Worm (Caenorhabditis elegans): ENCODE data around the gene gos-28.

DNA sequence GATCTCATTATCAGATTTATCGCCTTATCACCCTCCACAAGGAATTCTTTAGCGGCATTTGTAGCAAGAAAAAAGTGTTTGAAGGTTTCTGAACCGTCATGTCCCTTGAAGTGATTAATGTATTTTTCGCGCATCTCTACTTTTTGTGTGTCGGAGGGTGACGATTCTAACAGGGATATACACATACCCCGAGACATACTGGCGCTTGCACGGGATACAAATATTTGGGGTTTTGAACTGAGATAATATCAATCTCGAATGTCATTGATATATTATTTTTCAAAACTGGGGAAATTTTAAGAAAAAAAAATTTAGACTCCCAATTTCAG lies 43.4 kb downstream of the gos-28 start:
- no peak for TF ChIP-seq him-1 (tag; optimal IDR thresholded peaks at IDR 0.05)
- TF ChIP-seq dao-5 (tag; optimal IDR thresholded peaks at IDR 0.05): no peak

Measured in whole organism, L4/young adult.